Worm (Caenorhabditis elegans) whole organism, late embryonic: ENCODE data around the gene mig-13.

Source experiments
- ceh-2 ChIP-seq: sonication (generic microtip); optimal IDR thresholded peaks from 2 replicates; lab custom pipeline; 2016; ENCODE audit warnings: missing genotype, missing genetic modification characterization, missing compliant biosample characterization
- ceh-30 ChIP-seq: fragments of 150-350 bp; optimal IDR thresholded peaks from 2 replicates; lab custom pipeline; 2014; ENCODE audit warnings: missing biosample characterization, missing genetic modification characterization
- ceh-34 ChIP-seq: sonication (generic microtip); optimal IDR thresholded peaks from 2 replicates; lab custom pipeline; 2016; ENCODE audit warnings: mild to moderate bottlenecking, missing genetic modification characterization, missing compliant biosample characterization
- ceh-48 ChIP-seq: sonication (generic microtip); optimal IDR thresholded peaks from 2 replicates; lab custom pipeline; 2016; ENCODE audit warnings: missing genetic modification characterization, inconsistent platforms, missing compliant biosample characterization
- dve-1 ChIP-seq: sonication (generic microtip); optimal IDR thresholded peaks from 2 replicates; lab custom pipeline; 2017; ENCODE audit warnings: antibody characterized with exemption, mild to moderate bottlenecking, missing genetic modification characterization, missing compliant biosample characterization
- elt-2 ChIP-seq: sonication (generic microtip); optimal IDR thresholded peaks from 2 replicates; lab custom pipeline; 2016; ENCODE audit warnings: missing genetic modification reagents, missing genetic modification characterization, missing compliant biosample characterization
- fkh-10 ChIP-seq: fragments of 150-350 bp; optimal IDR thresholded peaks from 2 replicates; lab custom pipeline; 2014; ENCODE audit warnings: missing biosample characterization, missing genetic modification reagents, missing genetic modification characterization
- lin-11 ChIP-seq: fragments of 200-800 bp; sonication (Bioruptor generic); optimal IDR thresholded peaks from 2 replicates; lab custom pipeline; 2018; ENCODE audit warnings: mild to moderate bottlenecking, missing genetic modification characterization, missing compliant biosample characterization
- nhr-11 ChIP-seq: fragments of 150-350 bp; optimal IDR thresholded peaks from 2 replicates; lab custom pipeline; 2014; ENCODE audit warnings: missing biosample characterization, missing genetic modification characterization
- pat-9 ChIP-seq: fragments of 200-800 bp; sonication (Bioruptor generic); optimal IDR thresholded peaks from 2 replicates; lab custom pipeline; 2018; ENCODE audit warnings: mild to moderate bottlenecking, missing genetic modification characterization, moderate library complexity, missing compliant biosample characterization
- pqm-1 ChIP-seq: sonication (generic microtip); optimal IDR thresholded peaks from 2 replicates; lab custom pipeline; 2016; ENCODE audit warnings: missing genetic modification characterization, missing compliant biosample characterization
- pros-1 ChIP-seq: fragments of 150-350 bp; optimal IDR thresholded peaks from 2 replicates; lab custom pipeline; 2014; ENCODE audit warnings: missing biosample characterization, missing genetic modification reagents, missing genetic modification characterization
- syd-9 ChIP-seq: sonication (generic microtip); optimal IDR thresholded peaks from 2 replicates; lab custom pipeline; 2016; ENCODE audit warnings: mild to moderate bottlenecking, missing genetic modification characterization, moderate library complexity, missing compliant biosample characterization
- tbx-2 ChIP-seq: sonication (generic microtip); optimal IDR thresholded peaks from 2 replicates; lab custom pipeline; 2016; ENCODE audit warnings: missing genetic modification characterization, missing compliant biosample characterization

DNA sequence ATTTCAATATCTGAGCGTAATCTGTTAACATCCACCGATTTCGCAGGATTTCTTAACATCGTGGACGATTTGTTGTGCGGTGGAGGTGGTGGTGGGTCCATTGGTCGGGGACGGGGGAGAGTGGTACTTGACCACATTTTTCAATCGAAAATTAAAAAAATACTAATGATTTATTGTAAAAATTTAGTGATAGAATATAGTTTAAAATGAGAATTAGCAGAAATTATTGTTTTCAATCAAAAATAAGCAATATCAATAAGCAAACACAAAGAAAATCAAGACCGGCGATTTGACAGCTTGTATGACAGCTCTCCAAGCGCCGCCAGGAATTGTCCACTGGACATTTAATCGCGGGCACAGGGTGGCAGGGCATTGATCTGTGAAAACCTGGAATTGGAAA lies 17.7 kb downstream of the mig-13 start, which contains the start of gene hum-10:
- TF ChIP-seq dve-1: no peak
- TF ChIP-seq ceh-2: no peak
- no peak for TF ChIP-seq elt-2
- no peak for TF ChIP-seq pat-9
- no peak for TF ChIP-seq pqm-1
- TF ChIP-seq fkh-10 (GFP tag; lab: Kevin White, UChicago): no peak
- no peak for TF ChIP-seq lin-11 (tag; lab: Kevin White, UChicago)
- TF ChIP-seq nhr-11 (tag; lab: Kevin White, UChicago): no peak
- no peak for TF ChIP-seq ceh-34
- no peak for TF ChIP-seq tbx-2
- TF ChIP-seq pros-1 (tag; lab: Kevin White, UChicago): no peak
- TF ChIP-seq ceh-30 (tag; lab: Kevin White, UChicago): no peak
- no peak for TF ChIP-seq syd-9 (tag; lab: Kevin White, UChicago)
- TF ChIP-seq ceh-48 (tag; lab: Kevin White, UChicago): no peak
